Worm (Caenorhabditis elegans): Measurements from ENCODE around the gene T21E8.6.

The T21E8.6 gene

DNA sequence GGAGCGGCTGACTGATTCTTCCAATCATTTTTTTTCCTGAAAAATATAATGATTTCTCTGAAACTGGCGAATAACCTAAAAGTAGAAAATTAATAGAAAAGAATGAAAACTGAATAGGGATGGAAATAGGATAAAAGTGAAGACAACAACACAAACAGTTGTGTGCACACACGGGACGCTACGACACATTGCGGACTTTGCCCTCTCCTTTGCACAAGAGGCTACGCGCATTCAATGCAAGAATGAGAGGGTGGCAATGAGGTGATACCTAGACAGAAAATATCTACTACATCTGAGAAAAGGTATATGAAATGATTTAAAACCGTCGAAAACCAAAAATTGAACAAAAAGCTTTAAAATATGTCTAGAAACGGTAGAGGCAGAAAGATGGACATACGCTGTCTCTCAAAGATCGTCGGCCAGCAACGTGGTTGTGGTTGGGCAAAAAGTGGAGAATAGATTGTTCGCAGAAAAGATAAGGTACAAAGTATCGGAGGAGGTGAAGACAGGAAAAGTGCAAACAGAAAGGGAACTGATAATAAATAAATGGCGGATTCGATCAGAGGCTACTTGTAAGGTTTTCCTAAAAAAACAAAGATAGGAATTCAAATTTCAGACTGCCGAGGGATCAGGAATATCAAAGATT is 18.1 kb downstream of the T21E8.6 start, which contains the start of gene suca-1 (continued):
- TF ChIP-seq lin-14 (GFP tag; optimal IDR thresholded peaks at IDR 0.05), result peak; percentile 72
- no peak for TF ChIP-seq pag-3 (tag; optimal IDR thresholded peaks at IDR 0.05; ENCODE audit: borderline replicate concordance, insufficient read depth)
- no peak for TF ChIP-seq unc-62 (GFP tag; optimal IDR thresholded peaks at IDR 0.05)
- TF ChIP-seq tbx-2 (tag; optimal IDR thresholded peaks at IDR 0.05), result peak; percentile 21
- TF ChIP-seq vab-15 (tag; optimal IDR thresholded peaks at IDR 0.05), result peak; percentile 51
- 0 out of 2 replicates have a peak, but pooled peaks have one; percentile 6 for TF ChIP-seq isw-1 (GFP tag; IDR thresholded peaks at IDR 0.05)

DNA sequence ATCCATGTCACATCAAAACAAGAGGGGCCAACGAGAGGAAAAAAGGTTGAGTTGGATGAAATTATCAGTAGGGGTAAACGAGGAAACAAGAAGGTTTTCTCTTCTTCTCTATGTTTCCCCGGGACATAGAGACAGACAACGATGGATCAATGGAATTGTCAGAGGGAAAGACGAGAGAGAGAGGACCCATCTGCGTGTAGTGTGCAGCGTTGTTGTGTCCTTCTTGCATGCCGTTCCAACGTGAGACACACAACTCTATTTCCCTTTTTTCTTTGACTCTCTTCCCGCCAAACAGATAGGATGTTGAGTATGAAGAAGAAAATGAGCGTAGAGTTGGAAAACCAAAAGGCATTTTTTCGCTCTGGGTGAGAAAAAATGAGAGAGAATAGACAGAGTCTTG is 18.9 kb downstream of the T21E8.6 start:
- peak; percentile 63 for TF ChIP-seq fkh-8 (tag; optimal IDR thresholded peaks at IDR 0.05)
- TF ChIP-seq lin-13 (GFP tag; optimal IDR thresholded peaks at IDR 0.05), result peak; percentile 7
- TF ChIP-seq nhr-85 (tag), result peak; percentile 74
- TF ChIP-seq dpl-1 (GFP tag; optimal IDR thresholded peaks at IDR 0.05), result peak in 2 of 3 experiments; percentile 5 to 19
- TF ChIP-seq xbp-1 (tag; optimal IDR thresholded peaks at IDR 0.05), result peak; percentile 23
- no peak for TF ChIP-seq ama-1 (optimal IDR thresholded peaks at IDR 0.05)
- TF ChIP-seq hlh-17 (GFP tag; optimal IDR thresholded peaks at IDR 0.05; ENCODE audit: borderline replicate concordance), result no peak
- no peak for TF ChIP-seq ztf-11 (tag; optimal IDR thresholded peaks at IDR 0.05)
- peak; percentile 62 for TF ChIP-seq nhr-19 (GFP tag; conservative IDR thresholded peaks at IDR 0.05)
- peak; percentile 13 to 54 for TF ChIP-seq lin-35 (GFP tag; optimal IDR thresholded peaks at IDR 0.05)
- TF ChIP-seq tbx-2 (tag; optimal IDR thresholded peaks at IDR 0.05), result peak; percentile 59
- peak; percentile 74 for TF ChIP-seq snu-23 (GFP tag; optimal IDR thresholded peaks at IDR 0.05)
- TF ChIP-seq nhr-71 (tag; optimal IDR thresholded peaks at IDR 0.05), result peak; percentile 82
- peak; percentile 64 for TF ChIP-seq nhr-77 (tag; optimal IDR thresholded peaks at IDR 0.05)
- peak; percentile 37 to 75 for TF ChIP-seq lsy-2 (tag; optimal IDR thresholded peaks at IDR 0.05)
- TF ChIP-seq efl-3 (GFP tag; optimal IDR thresholded peaks at IDR 0.05), result no peak
- TF ChIP-seq elt-3 (tag; optimal IDR thresholded peaks at IDR 0.05), result peak in 4 of 6 experiments; percentile 31 to 73 (median 41)
- peak in 1 of 2 experiments; percentile 61 for TF ChIP-seq mdl-1 (tag; optimal IDR thresholded peaks at IDR 0.05)
- peak; percentile 59 for TF ChIP-seq nhr-47 (tag; optimal IDR thresholded peaks at IDR 0.05)
- peak; percentile 41 for TF ChIP-seq skn-1 (tag; optimal IDR thresholded peaks at IDR 0.05)
- TF ChIP-seq F16B12.6 (tag; optimal IDR thresholded peaks at IDR 0.05), result peak; percentile 30
- no peak for TF ChIP-seq nhr-84 (tag; optimal IDR thresholded peaks at IDR 0.05)
- TF ChIP-seq unc-62 (GFP tag; optimal IDR thresholded peaks at IDR 0.05), result no peak
- TF ChIP-seq fkh-4 (tag; optimal IDR thresholded peaks at IDR 0.05; ENCODE audit: borderline replicate concordance), result no peak
- peak; percentile 25 for TF ChIP-seq nhr-90 (tag; optimal IDR thresholded peaks at IDR 0.05; ENCODE audit: poor library complexity)
- TF ChIP-seq swsn-7 (tag; optimal IDR thresholded peaks at IDR 0.05), result peak; percentile 57
- TF ChIP-seq tlp-1 (tag; optimal IDR thresholded peaks at IDR 0.05), result no peak
- TF ChIP-seq fkh-10 (GFP tag; optimal IDR thresholded peaks at IDR 0.05), result peak; percentile 81
- no peak for TF ChIP-seq unc-86 (tag; optimal IDR thresholded peaks at IDR 0.05)
- peak; percentile 69 for TF ChIP-seq nhr-20 (tag; optimal IDR thresholded peaks at IDR 0.05)
- peak; percentile 99 for TF ChIP-seq lin-14 (GFP tag; optimal IDR thresholded peaks at IDR 0.05)
- peak; percentile 14 for TF ChIP-seq mef-2 (tag; optimal IDR thresholded peaks at IDR 0.05)
- peak; percentile 66 for TF ChIP-seq rnt-1 (tag; optimal IDR thresholded peaks at IDR 0.05)
- peak in 2 of 3 experiments; percentile 59 to 77 for TF ChIP-seq ceh-82 (tag; optimal IDR thresholded peaks at IDR 0.05)
- TF ChIP-seq irx-1 (tag; optimal IDR thresholded peaks at IDR 0.05), result peak; percentile 37
- TF ChIP-seq lin-15B (tag; optimal IDR thresholded peaks at IDR 0.05), result no peak
- peak; percentile 6 to 17 for TF ChIP-seq egl-27 (tag; optimal IDR thresholded peaks at IDR 0.05)
- no peak for TF ChIP-seq jun-1 (tag; optimal IDR thresholded peaks at IDR 0.05)
- no peak for TF ChIP-seq hlh-4 (tag; optimal IDR thresholded peaks at IDR 0.05)
- TF ChIP-seq C16A3.4 (tag; optimal IDR thresholded peaks at IDR 0.05), result peak; percentile 32
- TF ChIP-seq mep-1 (tag; optimal IDR thresholded peaks at IDR 0.05), result peak; percentile 80
- peak; percentile 26 for TF ChIP-seq unc-130 (tag; optimal IDR thresholded peaks at IDR 0.05)
- TF ChIP-seq C04F5.9 (tag; optimal IDR thresholded peaks at IDR 0.05), result no peak
- peak; percentile 32 to 55 for TF ChIP-seq efl-1 (optimal IDR thresholded peaks at IDR 0.05)
- TF ChIP-seq efl-1 (GFP tag; optimal IDR thresholded peaks at IDR 0.05 in 1 of 2), result no peak
- no peak for TF ChIP-seq snpc-4 (tag; optimal IDR thresholded peaks at IDR 0.05)
- peak; percentile 8 for TF ChIP-seq pag-3 (tag; optimal IDR thresholded peaks at IDR 0.05; ENCODE audit: borderline replicate concordance, insufficient read depth)
